Fruit fly (Drosophila melanogaster): ENCODE data around the gene Rop.

DNA sequence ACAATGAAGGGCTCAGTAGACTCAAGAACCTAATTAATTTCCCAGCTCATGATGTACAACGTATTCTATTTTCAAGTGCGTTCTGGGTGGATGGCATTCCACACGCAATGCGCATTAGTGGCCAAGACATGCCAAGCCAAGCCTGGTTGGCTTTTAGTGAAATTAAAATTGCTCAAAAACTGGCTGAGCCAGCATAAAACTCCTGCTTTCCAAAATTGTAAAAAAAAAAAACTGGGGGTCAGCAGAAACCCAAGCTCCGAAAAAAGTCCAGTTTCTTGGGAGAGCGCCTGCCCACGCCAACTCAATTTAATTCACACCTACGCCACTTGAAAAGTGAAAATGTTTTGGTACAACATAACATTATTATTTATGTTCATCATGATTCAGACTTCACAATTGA lies 20.5 kb downstream of the Rop start:
- TF ChIP-seq pb (GFP tag; optimal IDR thresholded peaks at IDR 0.05) (no peak), psq (GFP tag; optimal IDR thresholded peaks at IDR 0.05) (no peak), Dek (tag; optimal IDR thresholded peaks at IDR 0.05) (no peak), CG12769 (tag; optimal IDR thresholded peaks at IDR 0.05) (no peak)
